Worm (Caenorhabditis elegans) whole organism, L4 larva: ENCODE data around the gene lntl-1.

Experiments used
- T26A8.4 ChIP-seq: fragments of 200-800 bp; sonication (Bioruptor generic); IDR thresholded peaks from 2 replicates; pipeline ENCODE4 v1.3.6; 2022; ENCODE audit warnings: missing genetic modification characterization, missing compliant biosample characterization
- Y105C5A.15 ChIP-seq: fragments of 200-800 bp; sonication (Bioruptor generic); IDR thresholded peaks from 2 replicates; pipeline ENCODE4 v1.3.6; 2022; ENCODE audit warnings: missing genetic modification characterization, missing compliant biosample characterization
- aha-1 ChIP-seq: fragments of 150-350 bp; peaks from one replicate; lab custom pipeline; 2014; ENCODE audit warnings: missing biosample characterization, missing genetic modification characterization
- arid-1 ChIP-seq: fragments of 200-800 bp; sonication (Bioruptor generic); conservative IDR thresholded peaks from 2 replicates; pipeline ENCODE4 v1.3.6; 2022; ENCODE audit warnings: missing genetic modification reagents, missing genetic modification characterization, missing compliant biosample characterization
- ceh-28 ChIP-seq: fragments of 150-350 bp; optimal IDR thresholded peaks from 2 replicates; lab custom pipeline; 2014; ENCODE audit warnings: missing biosample characterization, missing genetic modification reagents, missing genetic modification characterization
- ces-1 ChIP-seq: fragments of 150-350 bp; sonication (generic microtip); optimal IDR thresholded peaks from 4 replicates; lab custom pipeline; 2014; ENCODE audit warnings: missing biosample characterization, missing genetic modification reagents, missing genetic modification characterization
- daf-12 ChIP-seq: fragments of 150-350 bp; optimal IDR thresholded peaks from 2 replicates; lab custom pipeline; 2014; ENCODE audit warnings: missing biosample characterization, missing genetic modification reagents, missing genetic modification characterization
- daf-16 ChIP-seq, 3 experiments: sonication (generic microtip); optimal IDR thresholded peaks; 2 replicates each; lab custom pipeline; 2016 to 2017; ENCODE audit warnings: missing genetic modification characterization in 3 of 3, missing genetic modification reagents in 3 of 3, mild to moderate bottlenecking in 2 of 3, missing compliant biosample characterization in 2 of 3, missing biosample characterization in 1 of 3, moderate library complexity in 1 of 3
- daf-19 ChIP-seq: fragments of 200-800 bp; sonication (Bioruptor generic); conservative IDR thresholded peaks from 2 replicates; pipeline ENCODE4 v1.3.6; 2022; ENCODE audit warnings: missing genetic modification characterization, missing compliant biosample characterization
- dmd-6 ChIP-seq: fragments of 200-800 bp; sonication (Bioruptor generic); IDR thresholded peaks from 2 replicates; pipeline ENCODE4 v1.3.6; 2022; ENCODE audit warnings: missing genetic modification reagents, missing genetic modification characterization, missing compliant biosample characterization
- dve-1 ChIP-seq: sonication (generic microtip); optimal IDR thresholded peaks from 2 replicates; lab custom pipeline; 2017; ENCODE audit warnings: antibody characterized with exemption, mild to moderate bottlenecking, missing genetic modification characterization, missing compliant biosample characterization; ENCODE audit not compliant: insufficient read depth
- fos-1 ChIP-seq: fragments of 150-350 bp; optimal IDR thresholded peaks from 2 replicates; lab custom pipeline; 2014; ENCODE audit warnings: missing biosample characterization, missing genetic modification characterization
- hif-1 ChIP-seq, 2 experiments: sonication (generic microtip); optimal IDR thresholded peaks; 2 replicates each; lab custom pipeline; 2016 to 2017; ENCODE audit warnings: missing compliant biosample characterization in 2 of 2, missing genetic modification characterization in 2 of 2, missing genetic modification reagents in 2 of 2, missing genotype in 2 of 2, mild to moderate bottlenecking in 1 of 2
- hlh-30 ChIP-seq: sonication (generic microtip); optimal IDR thresholded peaks from 2 replicates; lab custom pipeline; 2017; ENCODE audit warnings: antibody characterized with exemption, mild to moderate bottlenecking, missing genetic modification characterization, missing compliant biosample characterization; ENCODE audit not compliant: insufficient read depth
- hmg-1.1 ChIP-seq: fragments of 200-800 bp; sonication (Bioruptor generic); IDR thresholded peaks from 2 replicates; pipeline ENCODE4 v1.3.6; 2022; ENCODE audit warnings: missing genetic modification reagents, missing genetic modification characterization, missing compliant biosample characterization
- lin-1 ChIP-seq: fragments of 200-800 bp; sonication (Bioruptor generic); IDR thresholded peaks from 2 replicates; pipeline ENCODE4 v1.3.6; 2022; ENCODE audit warnings: missing genetic modification reagents, missing genetic modification characterization, missing compliant biosample characterization
- lin-13 ChIP-seq: fragments of 150-350 bp; optimal IDR thresholded peaks from 2 replicates; lab custom pipeline; 2014; ENCODE audit warnings: missing biosample characterization, missing genetic modification reagents, missing genetic modification characterization
- lin-38 ChIP-seq: fragments of 200-800 bp; sonication (Bioruptor generic); IDR thresholded peaks from 2 replicates; pipeline ENCODE4 v1.3.6; 2022; ENCODE audit warnings: missing genetic modification reagents, missing genetic modification characterization, missing compliant biosample characterization
- lin-39 ChIP-seq: fragments of 150-350 bp; optimal IDR thresholded peaks from 2 replicates; lab custom pipeline; 2014; ENCODE audit warnings: missing biosample characterization, missing genetic modification reagents, missing genetic modification characterization
- lsy-2 ChIP-seq, 2 experiments: fragments of 150-350 bp in 1 of 2; sonication (generic microtip) in 1 of 2; optimal IDR thresholded peaks; 2 replicates each; lab custom pipeline; 2014 to 2017; ENCODE audit warnings: missing biosample characterization in 2 of 2, missing genetic modification characterization in 2 of 2
- madf-5 ChIP-seq, 2 experiments: fragments of 200-800 bp; sonication (Bioruptor generic); IDR thresholded peaks; 2 replicates each; pipeline ENCODE4 v1.3.6; 2022; ENCODE audit warnings: missing compliant biosample characterization in 2 of 2, missing genetic modification characterization in 2 of 2
- mdl-1 ChIP-seq, 2 experiments: fragments of 150-350 bp in 1 of 2; sonication (generic microtip) in 1 of 2; optimal IDR thresholded peaks; 2 replicates each; lab custom pipeline; 2014 to 2017; ENCODE audit warnings: missing biosample characterization in 2 of 2, missing genetic modification characterization in 2 of 2
- mep-1 ChIP-seq: fragments of 150-350 bp; sonication (generic microtip); optimal IDR thresholded peaks from 3 replicates; lab custom pipeline; 2014; ENCODE audit warnings: missing biosample characterization, missing genetic modification characterization
- mes-2 ChIP-seq: sonication (generic microtip); optimal IDR thresholded peaks from 2 replicates; lab custom pipeline; 2016; ENCODE audit warnings: missing genotype, mild to moderate bottlenecking, missing genetic modification characterization, missing compliant biosample characterization; ENCODE audit not compliant: poor library complexity, severe bottlenecking
- mxl-2 ChIP-seq: fragments of 200-800 bp; sonication (Bioruptor generic); conservative IDR thresholded peaks from 2 replicates; pipeline ENCODE4 v1.3.6; 2022; ENCODE audit warnings: missing genetic modification reagents, missing genetic modification characterization, missing compliant biosample characterization
- nhr-25 ChIP-seq: sonication (generic microtip); optimal IDR thresholded peaks from 2 replicates; lab custom pipeline; 2017; ENCODE audit warnings: missing genetic modification characterization, mild to moderate bottlenecking, missing compliant biosample characterization, antibody characterized with exemption, moderate library complexity, borderline replicate concordance; ENCODE audit not compliant: insufficient read depth
- nhr-28 ChIP-seq: fragments of 150-350 bp; optimal IDR thresholded peaks from 2 replicates; lab custom pipeline; 2014; ENCODE audit warnings: missing biosample characterization, missing genetic modification characterization
- nhr-41 ChIP-seq: fragments of 200-800 bp; sonication (Bioruptor generic); IDR thresholded peaks from 2 replicates; pipeline ENCODE4 v1.3.6; 2022; ENCODE audit warnings: missing genetic modification reagents, missing genetic modification characterization, missing compliant biosample characterization
- nhr-48 ChIP-seq: sonication (generic microtip); optimal IDR thresholded peaks from 2 replicates; lab custom pipeline; 2016; ENCODE audit warnings: mild to moderate bottlenecking, missing genetic modification characterization, missing compliant biosample characterization
- nhr-77 ChIP-seq: fragments of 150-350 bp; optimal IDR thresholded peaks from 2 replicates; lab custom pipeline; 2014; ENCODE audit warnings: missing biosample characterization, missing genetic modification characterization
- pha-4 ChIP-seq, 2 experiments: fragments of 150-350 bp in 1 of 2; fragments of 200-800 bp in 1 of 2; sonication (Bioruptor generic) in 1 of 2; IDR thresholded peaks in 1 of 2; optimal IDR thresholded peaks in 1 of 2; 2 replicates each; pipeline versions ENCODE4 v1.3.6 to Lab custom; 2014 to 2022; ENCODE audit warnings: missing genetic modification characterization in 2 of 2, missing genetic modification reagents in 2 of 2, missing biosample characterization in 1 of 2, missing compliant biosample characterization in 1 of 2
- php-3 ChIP-seq: fragments of 200-800 bp; sonication (Bioruptor generic); IDR thresholded peaks from 2 replicates; pipeline ENCODE4 v1.3.6; 2022; ENCODE audit warnings: missing genetic modification reagents, missing genetic modification characterization, missing compliant biosample characterization
- pqm-1 ChIP-seq: sonication (generic microtip); optimal IDR thresholded peaks from 2 replicates; lab custom pipeline; 2017; ENCODE audit warnings: missing biosample characterization, missing genetic modification characterization
- rbr-2 ChIP-seq: sonication (generic microtip); optimal IDR thresholded peaks from 2 replicates; lab custom pipeline; 2016; ENCODE audit warnings: missing genotype, missing genetic modification characterization, missing compliant biosample characterization
- snpc-1.2 ChIP-seq: fragments of 200-800 bp; sonication (Bioruptor generic); IDR thresholded peaks from 2 replicates; pipeline ENCODE4 v1.3.6; 2022; ENCODE audit warnings: missing genetic modification reagents, missing genetic modification characterization, missing compliant biosample characterization
- spr-1 ChIP-seq: sonication (generic microtip); optimal IDR thresholded peaks from 2 replicates; lab custom pipeline; 2016; ENCODE audit warnings: mild to moderate bottlenecking, missing genetic modification characterization, missing compliant biosample characterization
- tag-97 ChIP-seq: fragments of 200-800 bp; sonication (Bioruptor generic); IDR thresholded peaks from 2 replicates; pipeline ENCODE4 v1.3.6; 2022; ENCODE audit warnings: missing genetic modification characterization, missing compliant biosample characterization
- unc-39 ChIP-seq: sonication (generic microtip); optimal IDR thresholded peaks from 2 replicates; lab custom pipeline; 2017; ENCODE audit warnings: missing biosample characterization, missing genetic modification characterization
- unc-62 ChIP-seq, 3 experiments: fragments of 150-350 bp in 1 of 3; sonication (generic microtip); optimal IDR thresholded peaks in 2 of 3; peaks in 1 of 3; 1 replicate in 1 of 3; 2 replicates in 2 of 3; lab custom pipeline; 2014 to 2017; ENCODE audit warnings: missing biosample characterization in 3 of 3, missing genetic modification characterization in 3 of 3, missing genetic modification reagents in 3 of 3, missing genotype in 1 of 3
- zip-11 ChIP-seq: fragments of 200-800 bp; sonication (Bioruptor generic); IDR thresholded peaks from 2 replicates; pipeline ENCODE4 v1.3.6; 2022; ENCODE audit warnings: missing genetic modification characterization, missing compliant biosample characterization

The lntl-1 gene

DNA sequence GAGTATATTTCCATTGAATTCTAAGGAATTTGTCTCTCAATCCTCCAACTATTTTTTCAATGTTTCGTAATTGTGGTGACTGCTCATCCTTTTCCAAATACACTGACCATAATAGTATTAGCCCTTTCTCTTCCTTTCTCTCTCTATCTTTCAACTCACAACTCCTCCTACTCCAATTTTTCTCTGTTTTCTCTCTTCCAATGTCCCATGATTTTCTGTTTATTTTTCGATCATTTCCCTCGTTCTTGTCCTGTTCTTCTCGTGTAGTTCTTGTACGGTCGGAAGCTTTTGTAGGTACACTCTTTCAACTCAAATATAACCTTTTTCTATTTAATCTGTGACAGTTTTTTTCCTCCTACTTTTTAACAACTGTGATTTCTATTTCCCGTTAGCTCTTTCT lies 15.1 kb upstream of the lntl-1 start:
- TF ChIP-seq nhr-28, result peak; percentile 70
- no peak for TF ChIP-seq mxl-2
- no peak for TF ChIP-seq tag-97 (GFP tag; lab: Robert Waterston, UW)
- no peak for TF ChIP-seq dmd-6 (GFP tag; lab: Robert Waterston, UW)
- no peak for TF ChIP-seq madf-5 (GFP tag; IDR thresholded peaks at IDR 0.05; lab: Robert Waterston, UW)
- TF ChIP-seq zip-11 (GFP tag; lab: Robert Waterston, UW), result no peak
- TF ChIP-seq hlh-30 (tag; lab: Kevin White, UChicago), result peak; percentile 70
- TF ChIP-seq mes-2 (tag; lab: Kevin White, UChicago), result no peak
- TF ChIP-seq pqm-1 (tag; lab: Kevin White, UChicago), result peak; percentile 18
- TF ChIP-seq daf-16 (GFP tag; optimal IDR thresholded peaks at IDR 0.05; lab: Kevin White, UChicago), result no peak
- TF ChIP-seq daf-16 (tag; optimal IDR thresholded peaks at IDR 0.05; lab: Kevin White, UChicago), result peak; percentile 5
- no peak for TF ChIP-seq daf-12 (tag; lab: Kevin White, UChicago)
- TF ChIP-seq php-3 (GFP tag; lab: Robert Waterston, UW), result no peak
- no peak for TF ChIP-seq ces-1 (GFP tag; lab: Kevin White, UChicago)
- no peak for TF ChIP-seq nhr-77
- TF ChIP-seq pha-4 (GFP tag; IDR thresholded peaks at IDR 0.05; lab: Robert Waterston, UW), result no peak
- TF ChIP-seq pha-4 (tag; optimal IDR thresholded peaks at IDR 0.05; lab: Kevin White, UChicago), result peak; percentile 95
- TF ChIP-seq hif-1 (tag; optimal IDR thresholded peaks at IDR 0.05; lab: Kevin White, UChicago), result no peak
- TF ChIP-seq, all 104 proteins: peak for 5

DNA sequence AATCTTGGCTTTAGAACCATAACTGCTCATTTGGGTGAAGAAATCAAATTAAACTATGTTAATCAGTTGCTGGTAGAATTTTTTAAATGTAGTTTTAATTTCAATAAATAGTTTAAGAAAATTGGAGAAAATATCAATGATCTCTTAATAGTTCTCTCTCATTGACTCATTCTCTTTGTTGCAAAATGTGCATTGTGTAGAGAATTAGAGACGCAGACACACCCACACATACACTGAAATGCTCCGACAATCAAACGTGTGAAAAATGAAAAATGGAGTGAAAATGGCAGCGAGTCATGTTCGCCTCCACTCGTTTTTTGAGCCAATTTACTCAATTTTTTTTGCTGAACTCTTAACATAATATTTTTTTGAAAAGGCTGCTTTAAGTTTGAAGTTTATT lies 14.1 kb upstream of the lntl-1 start:
- TF ChIP-seq ceh-28 (tag; lab: Kevin White, UChicago) (no peak), nhr-28 (peak; percentile 11)

DNA sequence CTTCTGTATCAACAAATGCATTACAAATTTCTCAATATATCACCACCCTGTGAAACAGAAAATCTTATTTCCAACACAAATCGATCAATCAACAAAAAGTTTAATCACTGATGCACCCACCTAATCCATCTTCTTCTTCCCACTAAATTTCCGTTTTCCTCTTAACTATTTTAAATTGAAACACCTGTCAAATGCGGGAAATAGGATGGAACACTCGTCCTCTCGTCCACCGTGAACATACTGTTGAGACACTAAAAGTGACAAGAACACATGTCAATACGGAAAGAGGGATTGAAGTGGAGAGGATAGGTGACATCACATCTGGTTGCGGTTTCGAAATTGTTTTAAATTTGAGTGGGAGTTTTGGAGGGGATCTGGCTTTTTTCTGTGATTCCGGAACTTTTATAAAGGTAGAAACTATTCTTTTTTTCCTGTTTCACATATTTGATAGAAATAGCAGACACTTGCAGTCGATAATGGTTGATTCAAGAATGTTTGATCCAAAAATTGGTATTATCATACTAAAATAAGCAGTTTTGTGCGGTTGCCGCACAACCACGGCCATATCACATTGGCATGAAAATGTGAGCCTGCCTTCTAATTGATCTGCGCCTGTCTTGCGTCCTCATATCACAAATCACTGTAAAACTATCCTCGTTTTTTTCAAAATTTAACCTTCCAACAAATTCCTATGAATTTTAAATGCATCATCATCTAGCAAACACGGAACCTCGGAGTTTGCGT lies 13.3 kb upstream of the lntl-1 start:
- TF ChIP-seq aha-1 (tag; lab: Kevin White, UChicago), result peak; percentile 94
- TF ChIP-seq lin-39 (tag; lab: Kevin White, UChicago), result no peak
- peak in 1 of 2 experiments; percentile 56 for TF ChIP-seq unc-62 (GFP tag; optimal IDR thresholded peaks at IDR 0.05 in 1 of 2; lab: Kevin White, UChicago)
- TF ChIP-seq unc-62 (tag; optimal IDR thresholded peaks at IDR 0.05; lab: Kevin White, UChicago), result no peak

DNA sequence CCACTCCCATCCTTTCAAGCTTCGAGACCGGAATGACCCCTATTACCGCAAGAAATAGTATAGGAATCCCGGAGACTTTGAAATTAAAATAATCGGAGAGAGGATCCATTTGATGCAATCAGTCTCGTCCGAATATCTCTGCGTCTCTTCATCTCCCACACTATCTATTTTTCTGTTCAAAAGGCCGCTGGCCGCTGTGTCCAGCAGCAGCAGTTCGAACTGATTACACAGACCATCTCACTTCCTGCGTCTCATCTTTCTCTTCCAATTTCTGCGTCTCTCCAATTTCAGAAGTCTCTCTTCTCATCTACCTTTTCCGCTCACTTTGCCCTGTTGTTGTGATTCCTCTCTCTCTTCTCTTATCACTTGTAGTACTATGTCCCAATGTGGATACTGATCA lies 10.6 kb upstream of the lntl-1 start:
- TF ChIP-seq nhr-41 (GFP tag; lab: Robert Waterston, UW), result no peak
- TF ChIP-seq fos-1 (tag; lab: Kevin White, UChicago), result no peak
- TF ChIP-seq dmd-6 (GFP tag; lab: Robert Waterston, UW), result peak; percentile 69
- TF ChIP-seq mep-1 (tag; lab: Kevin White, UChicago), result peak; percentile 56
- TF ChIP-seq mdl-1 (tag; optimal IDR thresholded peaks at IDR 0.05; lab: Kevin White, UChicago), result peak in 1 of 2 experiments; percentile 52
- TF ChIP-seq lin-13, result no peak
- peak; percentile 84 for TF ChIP-seq dve-1 (tag; lab: Kevin White, UChicago)
- TF ChIP-seq nhr-25 (tag; lab: Kevin White, UChicago), result peak; percentile 59
- no peak for TF ChIP-seq T26A8.4
- no peak for TF ChIP-seq lin-38 (GFP tag; lab: Robert Waterston, UW)
- no peak for TF ChIP-seq Y105C5A.15 (GFP tag; lab: Robert Waterston, UW)
- no peak for TF ChIP-seq mes-2 (tag; lab: Kevin White, UChicago)
- peak; percentile 61 for TF ChIP-seq hmg-1.1 (GFP tag; lab: Robert Waterston, UW)
- TF ChIP-seq rbr-2 (tag; lab: Kevin White, UChicago), result peak; percentile 25
- TF ChIP-seq hif-1 (tag; optimal IDR thresholded peaks at IDR 0.05; lab: Kevin White, UChicago), result peak in 1 of 2 experiments; percentile 15
- TF ChIP-seq lin-1 (GFP tag; lab: Robert Waterston, UW), result peak; percentile 81
- TF ChIP-seq spr-1, result peak; percentile 50
- TF ChIP-seq daf-16 (GFP tag; optimal IDR thresholded peaks at IDR 0.05; lab: Kevin White, UChicago), result peak in 1 of 2 experiments; percentile 23
- TF ChIP-seq daf-16 (tag; optimal IDR thresholded peaks at IDR 0.05; lab: Kevin White, UChicago), result peak; percentile 82
- TF ChIP-seq nhr-48, result peak; percentile 77
- no peak for TF ChIP-seq zip-11 (GFP tag; lab: Robert Waterston, UW)
- no peak for TF ChIP-seq snpc-1.2 (GFP tag; lab: Robert Waterston, UW)
- TF ChIP-seq arid-1, result no peak
- no peak for TF ChIP-seq daf-19 (GFP tag; lab: Robert Waterston, UW)
- no peak for TF ChIP-seq unc-39 (tag; lab: Kevin White, UChicago)
- peak; percentile 87 for TF ChIP-seq nhr-28
- peak in 1 of 2 experiments; percentile 55 for TF ChIP-seq lsy-2 (tag; optimal IDR thresholded peaks at IDR 0.05; lab: Kevin White, UChicago)
- no peak for TF ChIP-seq ces-1 (GFP tag; lab: Kevin White, UChicago)
- peak; percentile 64 for TF ChIP-seq hlh-30 (tag; lab: Kevin White, UChicago)
